Fruit fly (Drosophila melanogaster) whole organism, wandering third instar larva: ENCODE data around the gene Polr2D.

Experiments
- Abd-B ChIP-seq: fragments of >200 bp; optimal IDR thresholded peaks from 2 replicates; lab custom pipeline; 2017; ENCODE audit warnings: missing biosample characterization, missing genetic modification characterization
- CrebA ChIP-seq: fragments of 200-800 bp; sonication (Bioruptor generic); optimal IDR thresholded peaks from 2 replicates; lab custom pipeline; 2016; ENCODE audit warnings: missing biosample characterization, mild to moderate bottlenecking, missing genetic modification characterization, borderline replicate concordance
- Hnf4 ChIP-seq: fragments of 200-800 bp; sonication (Bioruptor generic); optimal IDR thresholded peaks from 2 replicates; lab custom pipeline; 2016; ENCODE audit warnings: missing biosample characterization, mild to moderate bottlenecking, missing genetic modification characterization
- Hr78 ChIP-seq: fragments of >200 bp; optimal IDR thresholded peaks from 2 replicates; lab custom pipeline; 2017; ENCODE audit warnings: missing biosample characterization, missing genetic modification characterization
- Rel ChIP-seq, 2 experiments: fragments of 200-800 bp; sonication (Bioruptor generic) in 1 of 2; optimal IDR thresholded peaks; 2 replicates in 1 of 2; 3 replicates in 1 of 2; lab custom pipeline; 2016 to 2019; ENCODE audit warnings: mild to moderate bottlenecking in 2 of 2, missing biosample characterization in 2 of 2, missing genetic modification characterization in 2 of 2, moderate library complexity in 1 of 2
- dl ChIP-seq, 2 experiments: fragments of 175-275, 200-275 bp in 1 of 2; fragments of 200-275 bp in 1 of 2; sonication (Bioruptor generic); optimal IDR thresholded peaks; lab custom pipeline; 2018; ENCODE audit warnings: mild to moderate bottlenecking in 2 of 2, missing biosample characterization in 2 of 2, missing genetic modification characterization in 2 of 2, moderate library complexity in 2 of 2; ENCODE audit not compliant: partially characterized antibody in 2 of 2, insufficient read depth in 1 of 2
- ey ChIP-seq: fragments of 200-800 bp; sonication (Bioruptor generic); optimal IDR thresholded peaks from 2 replicates; lab custom pipeline; 2016; ENCODE audit warnings: missing biosample characterization, missing genetic modification characterization
- fru ChIP-seq: fragments of 200-800 bp; sonication (Bioruptor generic); optimal IDR thresholded peaks from 3 replicates; lab custom pipeline; 2016; ENCODE audit warnings: missing biosample characterization, mild to moderate bottlenecking, missing genetic modification characterization
- h ChIP-seq: fragments of 200-800 bp; sonication (Bioruptor generic); optimal IDR thresholded peaks from 3 replicates; lab custom pipeline; 2016; ENCODE audit warnings: missing biosample characterization, mild to moderate bottlenecking, missing genetic modification characterization
- pan ChIP-seq: fragments of >200 bp; optimal IDR thresholded peaks from 2 replicates; lab custom pipeline; 2017
- rgr ChIP-seq: fragments of 200-800 bp; sonication (Bioruptor generic); optimal IDR thresholded peaks from 3 replicates; lab custom pipeline; 2016; ENCODE audit warnings: missing biosample characterization, mild to moderate bottlenecking, missing genetic modification characterization
- sv ChIP-seq: fragments of 200-800 bp; sonication (Bioruptor generic); optimal IDR thresholded peaks from 3 replicates; lab custom pipeline; 2016; ENCODE audit warnings: missing biosample characterization, missing genetic modification characterization
- usp ChIP-seq: fragments of >200 bp; optimal IDR thresholded peaks from 2 replicates; lab custom pipeline; 2017; ENCODE audit warnings: missing biosample characterization, missing genetic modification characterization

dm6 chr3R:18235879-18236278 is 19.4 kb downstream of the Polr2D start, which contains the start of gene repo:
- TF ChIP-seq sv (GFP tag; lab: Kevin White, UChicago) = no peak
- no peak for TF ChIP-seq Hr78 (GFP tag; lab: Kevin White, UChicago)
- no peak for TF ChIP-seq rgr
- no peak for TF ChIP-seq fru (GFP tag; lab: Kevin White, UChicago)
- no peak for TF ChIP-seq h (GFP tag; lab: Kevin White, UChicago)
- TF ChIP-seq pan (lab: Kevin White, UChicago) = no peak
- no peak for TF ChIP-seq Rel (GFP tag; optimal IDR thresholded peaks at IDR 0.05; lab: Kevin White, UChicago)
- TF ChIP-seq Rel (tag; optimal IDR thresholded peaks at IDR 0.05; lab: Kevin White, UChicago) = no peak
- TF ChIP-seq CrebA (GFP tag; lab: Kevin White, UChicago) = no peak
- no peak for TF ChIP-seq usp (GFP tag; lab: Kevin White, UChicago)
- no peak for TF ChIP-seq Abd-B (GFP tag; lab: Kevin White, UChicago)
- TF ChIP-seq ey (GFP tag; lab: Kevin White, UChicago) = no peak
- TF ChIP-seq Hnf4 (GFP tag; lab: Kevin White, UChicago) = no peak
- no peak for TF ChIP-seq dl (GFP tag; optimal IDR thresholded peaks at IDR 0.05; lab: Kevin White, UChicago; ENCODE audit: insufficient read depth in 1 of 2, partially characterized antibody in 2 of 2)
